Worm (Caenorhabditis elegans): Measurements from ENCODE around the gene F59D12.5.

The F59D12.5 gene

DNA sequence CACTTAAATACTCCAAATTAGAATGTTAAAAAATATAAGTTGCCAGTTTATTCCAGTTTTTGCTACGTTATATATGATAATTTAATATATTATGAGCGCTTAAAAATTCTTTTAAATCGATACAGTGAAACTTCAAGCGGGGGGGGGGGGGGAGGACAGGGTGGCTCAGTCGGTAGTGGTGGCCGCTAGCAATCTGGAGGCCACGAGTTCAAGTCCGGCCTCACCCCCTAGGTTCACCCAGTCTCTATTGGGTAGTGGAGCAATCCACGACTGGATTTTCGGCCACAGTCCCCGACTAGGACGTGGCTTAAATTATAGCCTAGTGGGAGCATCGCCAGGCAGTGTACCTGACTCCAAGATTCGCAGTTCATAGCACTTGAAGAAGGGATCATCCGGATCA lies 26.2 kb downstream of the F59D12.5 start:
- TF ChIP-seq atf-7 (tag; optimal IDR thresholded peaks at IDR 0.05) (no peak), rpc-1 (optimal IDR thresholded peaks at IDR 0.05) (no peak), rpc-1 (tag; optimal IDR thresholded peaks at IDR 0.05) (peak; percentile 16), ztf-25 (GFP tag; IDR thresholded peaks at IDR 0.05) (0 out of 2 replicates have a peak, but pooled peaks have one; percentile 30), egrh-3 (GFP tag; IDR thresholded peaks at IDR 0.05) (peak; percentile 59; the same call in 1 of the 2 replicates), Y53F4B.3 (GFP tag; IDR thresholded peaks at IDR 0.05) (no peak)

DNA sequence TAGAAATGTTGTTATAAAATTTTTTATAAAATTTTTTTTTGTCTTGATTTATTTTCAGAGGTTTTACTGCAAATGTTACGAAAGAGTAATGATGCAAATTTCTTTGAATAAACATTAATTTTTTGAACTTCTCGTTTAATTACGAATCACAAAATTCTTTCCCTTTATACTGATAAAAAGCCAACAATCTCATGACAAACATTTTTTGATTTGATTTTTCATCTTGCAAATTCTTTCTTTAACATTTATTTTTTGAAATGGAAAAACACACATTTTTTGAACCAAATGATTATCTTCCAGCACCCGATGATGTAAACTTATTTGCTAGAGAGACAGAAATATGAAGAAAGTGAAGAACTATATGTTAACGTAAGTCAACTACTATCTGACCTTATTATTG lies 27.0 kb downstream of the F59D12.5 start, which contains the start of gene K09E9.1:
Gene K09E9.1, plus strand, starts transcription at position 301 of the 400 bp plus-strand sequence.
- TF ChIP-seq pbrm-1 (GFP tag; IDR thresholded peaks at IDR 0.05) (no peak), hmg-1.2 (GFP tag; IDR thresholded peaks at IDR 0.05) (no peak), tbx-9 (tag; optimal IDR thresholded peaks at IDR 0.05; ENCODE audit: borderline replicate concordance) (no peak), F22D6.2 (tag; optimal IDR thresholded peaks at IDR 0.05) (no peak), F52B5.7 (tag; optimal IDR thresholded peaks at IDR 0.05) (no peak), ceh-27 (GFP tag; optimal IDR thresholded peaks at IDR 0.05) (no peak), dpff-1 (tag; optimal IDR thresholded peaks at IDR 0.05) (no peak), snpc-3.4 (tag; optimal IDR thresholded peaks at IDR 0.05) (no peak)

DNA sequence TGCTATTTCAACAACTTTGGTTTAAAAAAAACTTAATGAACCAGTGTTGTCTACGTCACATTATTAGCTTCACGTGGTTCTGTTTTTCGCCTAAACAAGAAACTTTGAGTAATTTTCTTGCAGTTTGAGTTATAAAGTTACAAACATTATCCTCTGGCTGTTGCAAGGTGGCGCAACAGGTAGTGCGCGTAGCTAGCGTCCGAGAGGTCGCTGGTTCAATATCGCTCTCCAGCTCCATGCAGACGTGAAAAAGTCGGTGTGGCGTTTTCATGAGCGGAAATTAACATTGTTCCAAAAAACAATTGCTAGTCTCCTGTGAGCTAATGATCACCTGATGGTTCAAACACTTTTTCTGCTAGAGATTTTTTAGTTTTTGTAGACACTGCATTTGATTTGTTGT lies 27.9 kb downstream of the F59D12.5 start:
- TF ChIP-seq F22D6.2 (tag; optimal IDR thresholded peaks at IDR 0.05), result no peak
- peak; percentile 47 for TF ChIP-seq ZK185.1 (tag; optimal IDR thresholded peaks at IDR 0.05; ENCODE audit: poor library complexity, severe bottlenecking)
- TF ChIP-seq rpc-1 (optimal IDR thresholded peaks at IDR 0.05), result peak; percentile 63
- peak; percentile 75 for TF ChIP-seq rpc-1 (tag; optimal IDR thresholded peaks at IDR 0.05)
- TF ChIP-seq mes-4 (tag; optimal IDR thresholded peaks at IDR 0.05), result peak; percentile 14
- TF ChIP-seq mcd-1 (GFP tag; IDR thresholded peaks at IDR 0.05), result 0 out of 2 replicates have a peak, but pooled peaks have one; percentile 17
- TF ChIP-seq F33H1.4 (GFP tag; IDR thresholded peaks at IDR 0.05), result no peak
- 0 out of 2 replicates have a peak, but pooled peaks have one; percentile 17 for TF ChIP-seq madf-3 (GFP tag; IDR thresholded peaks at IDR 0.05)
- peak; percentile 12 for TF ChIP-seq ztf-18 (tag; optimal IDR thresholded peaks at IDR 0.05)
- TF ChIP-seq Y56A3A.18 (GFP tag; IDR thresholded peaks at IDR 0.05), result no peak
- TF ChIP-seq pha-4 (tag; optimal IDR thresholded peaks at IDR 0.05), result no peak
- no peak for TF ChIP-seq hlh-12 (tag; optimal IDR thresholded peaks at IDR 0.05)
- peak; percentile 29 for TF ChIP-seq nhr-80 (tag; optimal IDR thresholded peaks at IDR 0.05)
- peak; percentile 39 for TF ChIP-seq nhr-90 (tag; optimal IDR thresholded peaks at IDR 0.05)
- TF ChIP-seq attf-5 (GFP tag; optimal IDR thresholded peaks at IDR 0.05), result no peak
- TF ChIP-seq tbp1 (GFP tag; optimal IDR thresholded peaks at IDR 0.05), result peak; percentile 80
- no peak for TF ChIP-seq snpc-4 (GFP tag; optimal IDR thresholded peaks at IDR 0.05)
- peak in 3 of 4 experiments; percentile 29 to 67 (median 44) for TF ChIP-seq snpc-4 (tag; optimal IDR thresholded peaks at IDR 0.05)
- 0 out of 2 replicates have a peak, but pooled peaks have one; percentile 40 for TF ChIP-seq hmg-20 (GFP tag; IDR thresholded peaks at IDR 0.05)
- TF ChIP-seq cebp-1 (GFP tag; IDR thresholded peaks at IDR 0.05), result no peak
- no peak for TF ChIP-seq cebp-1 (tag; optimal IDR thresholded peaks at IDR 0.05)
- no peak for TF ChIP-seq Y79H2A.3 (GFP tag; conservative IDR thresholded peaks at IDR 0.05)
- no peak for TF ChIP-seq ztf-3 (GFP tag; optimal IDR thresholded peaks at IDR 0.05)
- TF ChIP-seq lsy-27 (tag; optimal IDR thresholded peaks at IDR 0.05; ENCODE audit: borderline replicate concordance, insufficient read depth), result no peak
- peak; percentile 43; the same call in 1 of the 2 replicates for TF ChIP-seq dox-1 (GFP tag; IDR thresholded peaks at IDR 0.05)
- 0 out of 2 replicates have a peak, but pooled peaks have one; percentile 12 for TF ChIP-seq lin-26 (GFP tag; IDR thresholded peaks at IDR 0.05)
- TF ChIP-seq B0261.1 (tag; optimal IDR thresholded peaks at IDR 0.05), result peak; percentile 63
- no peak for TF ChIP-seq B0035.1 (tag; optimal IDR thresholded peaks at IDR 0.05)
- peak in 1 of 2 experiments; percentile 19 for TF ChIP-seq rec-8 (tag; optimal IDR thresholded peaks at IDR 0.05)
- TF ChIP-seq die-1 (tag; optimal IDR thresholded peaks at IDR 0.05), result peak; percentile 22
- no peak for TF ChIP-seq zfh-2 (GFP tag; conservative IDR thresholded peaks at IDR 0.05)
- no peak for TF ChIP-seq repo-1 (tag; optimal IDR thresholded peaks at IDR 0.05)
- no peak for TF ChIP-seq D2030.7 (GFP tag; IDR thresholded peaks at IDR 0.05)
- no peak for TF ChIP-seq gei-17 (GFP tag; optimal IDR thresholded peaks at IDR 0.05)
- peak; percentile 29 for TF ChIP-seq nhr-179 (tag; optimal IDR thresholded peaks at IDR 0.05)
